Worm (Caenorhabditis elegans) whole organism, L2 larva: ENCODE measurements around the gene F31F4.11.
A peak's percentile ranks its signal among the peaks of the same experiment; 100 is the strongest.

Experiments used
- C34F6.9 ChIP-seq: fragments of 150-350 bp; optimal IDR thresholded peaks from 2 replicates; lab custom pipeline; 2014; ENCODE audit warnings: missing biosample characterization, missing genetic modification characterization
- F13H6.1 ChIP-seq: sonication (generic microtip); optimal IDR thresholded peaks from 2 replicates; lab custom pipeline; 2016; ENCODE audit warnings: missing genetic modification characterization, missing compliant biosample characterization
- Y55F3AM.14 ChIP-seq: fragments of 200-800 bp; sonication (Bioruptor generic); optimal IDR thresholded peaks from 2 replicates; lab custom pipeline; 2018; ENCODE audit warnings: mild to moderate bottlenecking, missing genetic modification characterization, missing compliant biosample characterization
- ZK546.5 ChIP-seq: sonication (generic microtip); optimal IDR thresholded peaks from 2 replicates; lab custom pipeline; 2017; ENCODE audit warnings: missing biosample characterization, missing genetic modification characterization
- blmp-1 ChIP-seq: sonication (generic microtip); optimal IDR thresholded peaks from 2 replicates; lab custom pipeline; 2017; ENCODE audit warnings: missing genetic modification characterization, mild to moderate bottlenecking, missing compliant biosample characterization, antibody characterized with exemption, moderate library complexity; ENCODE audit not compliant: insufficient read depth
- ceh-82 ChIP-seq: fragments of 150-350 bp; optimal IDR thresholded peaks from 2 replicates; lab custom pipeline; 2014; ENCODE audit warnings: missing biosample characterization, missing genetic modification characterization
- dmd-4 ChIP-seq: sonication (generic microtip); optimal IDR thresholded peaks from 2 replicates; lab custom pipeline; 2017; ENCODE audit warnings: missing biosample characterization, missing genetic modification characterization
- elt-3 ChIP-seq: sonication (generic microtip); optimal IDR thresholded peaks from 2 replicates; lab custom pipeline; 2017; ENCODE audit warnings: missing biosample characterization, missing genetic modification characterization
- fos-1 ChIP-seq: fragments of 150-350 bp; optimal IDR thresholded peaks from 2 replicates; lab custom pipeline; 2014; ENCODE audit warnings: missing biosample characterization, missing genetic modification characterization
- lin-13 ChIP-seq: fragments of 150-350 bp; optimal IDR thresholded peaks from 2 replicates; lab custom pipeline; 2014; ENCODE audit warnings: missing biosample characterization, missing genetic modification reagents, missing genetic modification characterization
- lin-39 ChIP-seq: fragments of 150-350 bp; optimal IDR thresholded peaks from 2 replicates; lab custom pipeline; 2014; ENCODE audit warnings: missing biosample characterization, missing genetic modification reagents, missing genetic modification characterization
- lsy-2 ChIP-seq, 2 experiments: fragments of 150-350 bp in 1 of 2; sonication (generic microtip) in 1 of 2; optimal IDR thresholded peaks; 2 replicates each; lab custom pipeline; 2014 to 2017; ENCODE audit warnings: missing biosample characterization in 2 of 2, missing genetic modification characterization in 2 of 2
- mbf-1 ChIP-seq: sonication (generic microtip); optimal IDR thresholded peaks from 2 replicates; lab custom pipeline; 2017; ENCODE audit warnings: missing biosample characterization, missing genetic modification characterization
- mdl-1 ChIP-seq, 2 experiments: fragments of 150-350 bp in 1 of 2; sonication (generic microtip) in 1 of 2; optimal IDR thresholded peaks; 2 replicates each; lab custom pipeline; 2017; ENCODE audit warnings: missing biosample characterization in 2 of 2, missing genetic modification characterization in 2 of 2
- nhr-11 ChIP-seq: fragments of 150-350 bp; optimal IDR thresholded peaks from 2 replicates; lab custom pipeline; 2014; ENCODE audit warnings: missing biosample characterization, missing genetic modification characterization
- nhr-23 ChIP-seq: fragments of 150-350 bp; optimal IDR thresholded peaks from 2 replicates; lab custom pipeline; 2014; ENCODE audit warnings: missing biosample characterization, missing genetic modification reagents, missing genetic modification characterization
- nhr-237 ChIP-seq: fragments of 150-350 bp; optimal IDR thresholded peaks from 2 replicates; lab custom pipeline; 2014; ENCODE audit warnings: missing biosample characterization, missing genetic modification characterization
- sem-4 ChIP-seq: fragments of 150-350 bp; optimal IDR thresholded peaks from 2 replicates; lab custom pipeline; 2014; ENCODE audit warnings: missing biosample characterization, missing genetic modification reagents, missing genetic modification characterization
- skn-1 ChIP-seq: sonication (generic microtip); optimal IDR thresholded peaks from 2 replicates; lab custom pipeline; 2017; ENCODE audit warnings: missing biosample characterization, missing genetic modification characterization
- sma-9 ChIP-seq, 2 experiments: fragments of 150-350 bp in 1 of 2; sonication (generic microtip) in 1 of 2; optimal IDR thresholded peaks; 2 replicates each; lab custom pipeline; 2014 to 2016; ENCODE audit warnings: missing genetic modification characterization in 2 of 2, mild to moderate bottlenecking in 1 of 2, missing biosample characterization in 1 of 2, missing compliant biosample characterization in 1 of 2, missing genetic modification reagents in 1 of 2, moderate library complexity in 1 of 2
- snpc-4 ChIP-seq: fragments of 150-350 bp; optimal IDR thresholded peaks from 2 replicates; lab custom pipeline; 2014; ENCODE audit warnings: missing biosample characterization, missing genetic modification characterization
- unc-55 ChIP-seq: fragments of 150-350 bp; sonication (generic microtip); optimal IDR thresholded peaks from 3 replicates; lab custom pipeline; 2014; ENCODE audit warnings: missing biosample characterization, missing genetic modification reagents, missing genetic modification characterization
- unc-62 ChIP-seq: fragments of 150-350 bp; optimal IDR thresholded peaks from 2 replicates; lab custom pipeline; 2014; ENCODE audit warnings: missing biosample characterization, missing genetic modification reagents, missing genetic modification characterization
- ztf-11 ChIP-seq: sonication (generic microtip); optimal IDR thresholded peaks from 2 replicates; lab custom pipeline; 2017; ENCODE audit warnings: missing biosample characterization, missing genetic modification characterization

The F31F4.11 gene

DNA sequence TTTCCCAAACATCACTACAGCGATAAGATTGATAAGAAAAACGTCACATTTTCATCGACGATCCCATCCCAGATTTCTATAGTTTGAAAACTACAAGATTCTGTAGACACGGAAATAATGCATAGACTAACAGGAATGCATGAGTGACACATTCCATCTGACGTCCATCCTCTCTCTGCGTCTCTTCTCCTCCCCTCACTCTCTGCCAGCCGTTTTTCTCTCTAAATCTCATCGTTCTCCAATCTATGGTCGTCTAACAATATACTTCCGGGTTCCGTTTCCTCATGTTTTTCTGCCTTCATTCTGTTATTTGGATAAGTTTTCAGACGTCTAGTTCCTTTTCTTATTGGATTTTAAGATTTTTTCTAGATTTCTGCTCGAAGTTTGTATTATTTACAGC is 45.2 kb downstream of the F31F4.11 start, which contains the start of gene F48G7.4 (continued):
- TF ChIP-seq dmd-4 (tag; lab: Kevin White, UChicago), result no peak
- TF ChIP-seq, all 48 proteins: peak for 23

DNA sequence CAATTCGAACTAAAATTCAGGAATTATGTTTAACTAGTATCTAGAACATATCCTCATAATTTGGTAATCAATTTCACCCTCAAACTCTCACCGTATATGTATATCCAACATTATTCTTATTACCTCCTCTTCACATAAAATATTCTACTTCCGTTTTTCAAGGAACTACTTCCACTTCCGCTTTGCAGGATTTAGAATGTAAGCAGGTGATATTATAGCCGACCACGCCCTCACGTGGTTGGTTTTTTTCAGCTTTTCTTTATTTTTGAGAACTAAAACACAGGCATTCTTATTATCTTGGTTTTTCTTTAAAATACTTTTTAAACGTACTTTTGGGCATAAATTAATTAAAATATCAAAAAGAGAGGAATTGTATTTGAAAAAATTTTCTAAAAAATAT is 46.3 kb downstream of the F31F4.11 start:
- TF ChIP-seq Y55F3AM.14 (GFP tag; lab: Kevin White, UChicago) (no peak), F13H6.1 (no peak), nhr-11 (tag; lab: Kevin White, UChicago) (no peak), unc-62 (GFP tag; lab: Kevin White, UChicago) (no peak), C34F6.9 (tag; lab: Kevin White, UChicago) (peak; percentile 5), snpc-4 (tag; lab: Kevin White, UChicago) (no peak), ZK546.5 (tag; lab: Kevin White, UChicago) (no peak), blmp-1 (no peak), mbf-1 (tag; lab: Kevin White, UChicago) (no peak), ztf-11 (no peak), sma-9 (GFP tag; optimal IDR thresholded peaks at IDR 0.05; lab: Kevin White, UChicago) (peak; percentile 15), sma-9 (tag; optimal IDR thresholded peaks at IDR 0.05; lab: Kevin White, UChicago) (no peak), skn-1 (tag; lab: Kevin White, UChicago) (no peak), sem-4 (no peak), lsy-2 (tag; optimal IDR thresholded peaks at IDR 0.05; lab: Kevin White, UChicago) (peak in 1 of 2 experiments; percentile 29), ceh-82 (tag; lab: Kevin White, UChicago) (no peak), dmd-4 (tag; lab: Kevin White, UChicago) (no peak), nhr-237 (tag; lab: Kevin White, UChicago) (no peak), lin-39 (tag; lab: Kevin White, UChicago) (no peak), elt-3 (tag; lab: Kevin White, UChicago) (no peak), unc-55 (GFP tag; lab: Kevin White, UChicago) (no peak), mdl-1 (tag; optimal IDR thresholded peaks at IDR 0.05; lab: Kevin White, UChicago) (no peak), lin-13 (GFP tag; lab: Kevin White, UChicago) (no peak), nhr-23 (tag; lab: Kevin White, UChicago) (no peak), fos-1 (tag; lab: Kevin White, UChicago) (no peak)
- TF ChIP-seq, all 48 proteins: peak for 3

DNA sequence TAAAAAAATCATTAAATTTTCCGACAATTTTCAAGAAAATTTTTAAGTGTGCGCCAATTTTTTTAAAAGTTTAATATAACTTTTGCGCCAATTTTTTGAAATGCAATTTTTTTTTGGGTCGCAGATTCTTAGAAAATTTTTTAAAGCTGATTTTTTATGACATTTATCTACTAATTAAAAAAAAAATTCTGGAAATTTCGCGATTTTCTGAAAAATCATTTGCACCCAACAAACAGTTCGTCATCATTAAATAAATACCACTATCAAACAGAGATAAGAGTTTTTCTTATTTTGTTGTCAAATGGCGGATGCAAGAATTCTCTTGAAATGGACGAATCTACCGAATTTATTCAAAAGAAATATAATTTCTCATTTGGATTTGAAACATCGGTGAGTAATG is 49.0 kb downstream of the F31F4.11 start, which contains the start of gene F48G7.13:
F48G7.13 (plus strand) TSS at position 301 of the 400 bp plus-strand sequence.
- no peak for TF ChIP-seq lin-13 (GFP tag; lab: Kevin White, UChicago)
- TF ChIP-seq fos-1 (tag; lab: Kevin White, UChicago), result peak; percentile 49
